Worm (Caenorhabditis elegans) whole organism, late embryonic: ENCODE measurements around the gene sex-1.

ENCODE experiments used
- C08G9.2 ChIP-seq: sonication (generic microtip); optimal IDR thresholded peaks from 2 replicates; lab custom pipeline; 2016; ENCODE audit warnings: mild to moderate bottlenecking, missing genetic modification characterization, moderate library complexity, missing compliant biosample characterization
- C38D4.7 ChIP-seq: fragments of 200-800 bp; sonication (Bioruptor generic); optimal IDR thresholded peaks from 2 replicates; lab custom pipeline; 2018; ENCODE audit warnings: mild to moderate bottlenecking, missing genetic modification characterization, moderate library complexity, missing compliant biosample characterization
- K02D7.2 ChIP-seq: sonication (generic microtip); optimal IDR thresholded peaks from 2 replicates; lab custom pipeline; 2017; ENCODE audit warnings: mild to moderate bottlenecking, missing genetic modification characterization, missing compliant biosample characterization
- ahr-1 ChIP-seq: sonication (generic microtip); optimal IDR thresholded peaks from 2 replicates; lab custom pipeline; 2016; ENCODE audit warnings: missing genetic modification characterization, missing compliant biosample characterization
- ama-1 ChIP-seq: fragments of 150-350 bp; optimal IDR thresholded peaks from 2 replicates; lab custom pipeline; 2014
- ceh-14 ChIP-seq: sonication (generic microtip); optimal IDR thresholded peaks from 2 replicates; lab custom pipeline; 2016; ENCODE audit warnings: missing genotype, missing genetic modification characterization, missing compliant biosample characterization
- ceh-19 ChIP-seq: fragments of 200-800 bp; sonication (Bioruptor generic); optimal IDR thresholded peaks from 2 replicates; lab custom pipeline; 2018; ENCODE audit warnings: mild to moderate bottlenecking, missing genetic modification characterization, missing compliant biosample characterization
- ceh-2 ChIP-seq: sonication (generic microtip); optimal IDR thresholded peaks from 2 replicates; lab custom pipeline; 2016; ENCODE audit warnings: missing genotype, missing genetic modification characterization, missing compliant biosample characterization
- ceh-22 ChIP-seq: sonication (generic microtip); optimal IDR thresholded peaks from 2 replicates; lab custom pipeline; 2017; ENCODE audit warnings: missing biosample characterization, missing genetic modification characterization
- ceh-34 ChIP-seq: sonication (generic microtip); optimal IDR thresholded peaks from 2 replicates; lab custom pipeline; 2016; ENCODE audit warnings: mild to moderate bottlenecking, missing genetic modification characterization, missing compliant biosample characterization
- ceh-9 ChIP-seq: sonication (generic microtip); optimal IDR thresholded peaks from 2 replicates; lab custom pipeline; 2016; ENCODE audit warnings: mild to moderate bottlenecking, missing genetic modification characterization, inconsistent platforms, missing compliant biosample characterization
- che-1 ChIP-seq: sonication (generic microtip); optimal IDR thresholded peaks from 2 replicates; lab custom pipeline; 2016; ENCODE audit warnings: mild to moderate bottlenecking, missing genetic modification characterization, missing compliant biosample characterization
- dve-1 ChIP-seq: sonication (generic microtip); optimal IDR thresholded peaks from 2 replicates; lab custom pipeline; 2017; ENCODE audit warnings: antibody characterized with exemption, mild to moderate bottlenecking, missing genetic modification characterization, missing compliant biosample characterization
- elt-2 ChIP-seq: sonication (generic microtip); optimal IDR thresholded peaks from 2 replicates; lab custom pipeline; 2016; ENCODE audit warnings: missing genetic modification reagents, missing genetic modification characterization, missing compliant biosample characterization
- ets-4 ChIP-seq: sonication (generic microtip); optimal IDR thresholded peaks from 2 replicates; lab custom pipeline; 2016; ENCODE audit warnings: missing genetic modification characterization, missing compliant biosample characterization
- eyg-1 ChIP-seq: sonication (generic microtip); optimal IDR thresholded peaks from 2 replicates; lab custom pipeline; 2016; ENCODE audit warnings: missing genotype, missing genetic modification characterization, missing compliant biosample characterization
- fax-1 ChIP-seq: sonication (generic microtip); optimal IDR thresholded peaks from 2 replicates; lab custom pipeline; 2016; ENCODE audit warnings: missing genotype, missing genetic modification characterization, missing compliant biosample characterization
- fkh-10 ChIP-seq: fragments of 150-350 bp; optimal IDR thresholded peaks from 2 replicates; lab custom pipeline; 2014; ENCODE audit warnings: missing biosample characterization, missing genetic modification reagents, missing genetic modification characterization
- fkh-6 ChIP-seq: sonication (generic microtip); optimal IDR thresholded peaks from 2 replicates; lab custom pipeline; 2016; ENCODE audit warnings: missing genetic modification characterization, missing compliant biosample characterization
- gmeb-2 ChIP-seq: sonication (generic microtip); optimal IDR thresholded peaks from 2 replicates; lab custom pipeline; 2016; ENCODE audit warnings: missing genetic modification characterization, inconsistent platforms, missing compliant biosample characterization
- hlh-30 ChIP-seq: sonication (generic microtip); optimal IDR thresholded peaks from 2 replicates; lab custom pipeline; 2017; ENCODE audit warnings: antibody characterized with exemption, missing genetic modification characterization, missing compliant biosample characterization; ENCODE audit not compliant: insufficient read depth
- hlh-6 ChIP-seq: sonication (generic microtip); optimal IDR thresholded peaks from 2 replicates; lab custom pipeline; 2016; ENCODE audit warnings: missing genotype, missing genetic modification characterization, missing compliant biosample characterization
- hlh-8 ChIP-seq: sonication (generic microtip); optimal IDR thresholded peaks from 2 replicates; lab custom pipeline; 2016; ENCODE audit warnings: missing genotype, missing genetic modification characterization, missing compliant biosample characterization
- lim-6 ChIP-seq: sonication (generic microtip); optimal IDR thresholded peaks from 2 replicates; lab custom pipeline; 2016; ENCODE audit warnings: missing genetic modification characterization, missing compliant biosample characterization
- lin-11 ChIP-seq: fragments of 200-800 bp; sonication (Bioruptor generic); optimal IDR thresholded peaks from 2 replicates; lab custom pipeline; 2018; ENCODE audit warnings: mild to moderate bottlenecking, missing genetic modification characterization, missing compliant biosample characterization
- madf-2 ChIP-seq: sonication (generic microtip); optimal IDR thresholded peaks from 2 replicates; lab custom pipeline; 2017; ENCODE audit warnings: missing genetic modification characterization, missing compliant biosample characterization
- mec-3 ChIP-seq: sonication (generic microtip); optimal IDR thresholded peaks from 2 replicates; lab custom pipeline; 2016; ENCODE audit warnings: borderline replicate concordance, missing genetic modification characterization, missing compliant biosample characterization
- nfya-1 ChIP-seq: sonication (generic microtip); optimal IDR thresholded peaks from 2 replicates; lab custom pipeline; 2017; ENCODE audit warnings: missing genetic modification characterization, mild to moderate bottlenecking, missing compliant biosample characterization, antibody characterized with exemption, moderate library complexity
- nhr-232 ChIP-seq: sonication (generic microtip); optimal IDR thresholded peaks from 2 replicates; lab custom pipeline; 2016; ENCODE audit warnings: missing genetic modification characterization, missing compliant biosample characterization
- npax-4 ChIP-seq: sonication (generic microtip); optimal IDR thresholded peaks from 2 replicates; lab custom pipeline; 2016; ENCODE audit warnings: missing genetic modification characterization, missing compliant biosample characterization
- odd-2 ChIP-seq: sonication (generic microtip); optimal IDR thresholded peaks from 2 replicates; lab custom pipeline; 2017; ENCODE audit warnings: antibody characterized with exemption, mild to moderate bottlenecking, missing genetic modification characterization, missing compliant biosample characterization
- pax-1 ChIP-seq: fragments of 150-350 bp; optimal IDR thresholded peaks from 2 replicates; lab custom pipeline; 2014; ENCODE audit warnings: missing biosample characterization, missing genetic modification characterization
- pqm-1 ChIP-seq: sonication (generic microtip); optimal IDR thresholded peaks from 2 replicates; lab custom pipeline; 2016; ENCODE audit warnings: missing genetic modification characterization, missing compliant biosample characterization
- pros-1 ChIP-seq: fragments of 150-350 bp; optimal IDR thresholded peaks from 2 replicates; lab custom pipeline; 2014; ENCODE audit warnings: missing biosample characterization, missing genetic modification reagents, missing genetic modification characterization
- sdc-2 ChIP-seq: sonication (generic microtip); optimal IDR thresholded peaks from 2 replicates; lab custom pipeline; 2016; ENCODE audit warnings: missing genotype, missing genetic modification characterization, missing compliant biosample characterization
- sox-4 ChIP-seq: sonication (generic microtip); optimal IDR thresholded peaks from 2 replicates; lab custom pipeline; 2017; ENCODE audit warnings: mild to moderate bottlenecking, missing genetic modification characterization, inconsistent platforms, missing compliant biosample characterization
- tbx-2 ChIP-seq: sonication (generic microtip); optimal IDR thresholded peaks from 2 replicates; lab custom pipeline; 2016; ENCODE audit warnings: missing genetic modification characterization, missing compliant biosample characterization
- tbx-7 ChIP-seq: sonication (generic microtip); optimal IDR thresholded peaks from 2 replicates; lab custom pipeline; 2016; ENCODE audit warnings: missing genotype, missing genetic modification characterization, missing compliant biosample characterization
- ttx-3 ChIP-seq: sonication (generic microtip); optimal IDR thresholded peaks from 2 replicates; lab custom pipeline; 2016; ENCODE audit warnings: missing genetic modification reagents, missing genetic modification characterization, missing compliant biosample characterization
- unc-42 ChIP-seq: sonication (generic microtip); optimal IDR thresholded peaks from 2 replicates; lab custom pipeline; 2016; ENCODE audit warnings: missing genotype, missing genetic modification characterization, missing compliant biosample characterization
- unc-55 ChIP-seq: sonication (generic microtip); optimal IDR thresholded peaks from 2 replicates; lab custom pipeline; 2017; ENCODE audit warnings: missing biosample characterization, missing genetic modification reagents, missing genetic modification characterization
- unc-86 ChIP-seq: sonication (generic microtip); optimal IDR thresholded peaks from 2 replicates; lab custom pipeline; 2016; ENCODE audit warnings: missing genetic modification characterization, missing compliant biosample characterization
- zip-5 ChIP-seq: sonication (generic microtip); optimal IDR thresholded peaks from 2 replicates; lab custom pipeline; 2016; ENCODE audit warnings: missing genetic modification characterization, missing compliant biosample characterization

sex-1 gene

ce11 chrX:10197204-10197756 is 7.9 kb downstream of the sex-1 start, which contains the start of gene nucb-1:
TSS of gene nucb-1 (plus strand) at chrX:10197706.
- peak; percentile 56 for TF ChIP-seq tbx-2 (tag; lab: Kevin White, UChicago)
- no peak for TF ChIP-seq hlh-6 (tag; lab: Kevin White, UChicago)
- no peak for TF ChIP-seq sox-4 (tag; lab: Kevin White, UChicago)
- peak; percentile 73 for TF ChIP-seq nfya-1 (tag; lab: Kevin White, UChicago)
- TF ChIP-seq unc-42 (tag; lab: Kevin White, UChicago), result peak; percentile 26
- TF ChIP-seq elt-2, result no peak
- no peak for TF ChIP-seq lin-11 (tag; lab: Kevin White, UChicago)
- TF ChIP-seq madf-2, result peak; percentile 39
- TF ChIP-seq dve-1, result peak; percentile 63
- TF ChIP-seq nhr-232, result no peak
- TF ChIP-seq unc-55 (GFP tag; lab: Kevin White, UChicago), result peak; percentile 78
- peak; percentile 33 for TF ChIP-seq sdc-2 (tag; lab: Kevin White, UChicago)
- TF ChIP-seq zip-5 (tag; lab: Kevin White, UChicago), result no peak
- no peak for TF ChIP-seq lim-6 (tag; lab: Kevin White, UChicago)
- TF ChIP-seq hlh-30 (tag; lab: Kevin White, UChicago), result peak; percentile 27
- TF ChIP-seq pax-1 (tag; lab: Kevin White, UChicago), result peak; percentile 40
- peak; percentile 89 for TF ChIP-seq ceh-34 (tag; lab: Kevin White, UChicago)
- TF ChIP-seq K02D7.2 (tag; lab: Kevin White, UChicago), result no peak
- peak; percentile 10 for TF ChIP-seq hlh-8 (tag; lab: Kevin White, UChicago)

- TF ChIP-seq gmeb-2 (tag; lab: Kevin White, UChicago) (no peak), tbx-2 (tag; lab: Kevin White, UChicago) (no peak), pros-1 (tag; lab: Kevin White, UChicago) (no peak), ceh-19 (no peak), C08G9.2 (tag; lab: Kevin White, UChicago) (no peak)
These were observed 10.7 kb downstream of the sex-1 start, which contains the start of gene myrf-2 for ce11 chrX:10194327-10195096. TSS of gene myrf-2 (minus strand) at chrX:10194377.

ce11 chrX:10189805-10190204 is 15.4 kb downstream of the sex-1 start:
- TF ChIP-seq ceh-19, result no peak
- no peak for TF ChIP-seq ceh-34 (tag; lab: Kevin White, UChicago)
- no peak for TF ChIP-seq che-1 (tag; lab: Kevin White, UChicago)
- TF ChIP-seq pqm-1 (tag; lab: Kevin White, UChicago), result no peak
- no peak for TF ChIP-seq eyg-1 (tag; lab: Kevin White, UChicago)
- no peak for TF ChIP-seq ceh-9
- TF ChIP-seq ama-1 (lab: Kevin White, UChicago), result no peak
- no peak for TF ChIP-seq mec-3
- TF ChIP-seq pax-1 (tag; lab: Kevin White, UChicago), result no peak
- TF ChIP-seq fkh-6, result no peak
- TF ChIP-seq sdc-2 (tag; lab: Kevin White, UChicago), result no peak
- TF ChIP-seq nfya-1 (tag; lab: Kevin White, UChicago), result no peak
- TF ChIP-seq fkh-10, result no peak
- no peak for TF ChIP-seq C08G9.2 (tag; lab: Kevin White, UChicago)
- no peak for TF ChIP-seq ceh-14

- TF ChIP-seq fax-1 (tag; lab: Kevin White, UChicago) (no peak), ceh-9 (no peak), fkh-10 (no peak), C38D4.7 (GFP tag; lab: Kevin White, UChicago) (no peak), ahr-1 (tag; lab: Kevin White, UChicago) (no peak), npax-4 (tag; lab: Kevin White, UChicago) (no peak), unc-86 (no peak), ceh-22 (no peak), gmeb-2 (tag; lab: Kevin White, UChicago) (no peak), hlh-8 (tag; lab: Kevin White, UChicago) (no peak), ttx-3 (tag; lab: Kevin White, UChicago) (no peak), lin-11 (tag; lab: Kevin White, UChicago) (no peak), K02D7.2 (tag; lab: Kevin White, UChicago) (no peak), tbx-7 (no peak), ceh-2 (no peak), odd-2 (tag; lab: Kevin White, UChicago) (no peak), ets-4 (tag; lab: Kevin White, UChicago) (no peak), nfya-1 (tag; lab: Kevin White, UChicago) (no peak), nhr-232 (no peak), unc-42 (tag; lab: Kevin White, UChicago) (no peak)
These were observed 16.0 kb downstream of the sex-1 start for ce11 chrX:10189244-10189643.
